Worm (Caenorhabditis elegans) whole organism, L4 larva: ENCODE results near the gene med-1.

Experiments
- D1046.2 ChIP-seq: fragments of 200-800 bp; sonication (Bioruptor generic); IDR thresholded peaks from 2 replicates; pipeline ENCODE4 v1.3.6; 2022; ENCODE audit warnings: missing genetic modification characterization, missing compliant biosample characterization
- F26F4.8 ChIP-seq: fragments of 200-800 bp; sonication (Bioruptor generic); conservative IDR thresholded peaks from 2 replicates; pipeline ENCODE4 v1.3.6; 2022; ENCODE audit warnings: missing genetic modification characterization, missing compliant biosample characterization
- F44E2.7 ChIP-seq: fragments of 200-800 bp; sonication (Bioruptor generic); IDR thresholded peaks from 2 replicates; pipeline ENCODE4 v2.1.2; 2022; ENCODE audit warnings: missing genetic modification characterization, missing compliant biosample characterization
- T26A8.4 ChIP-seq: fragments of 200-800 bp; sonication (Bioruptor generic); IDR thresholded peaks from 2 replicates; pipeline ENCODE4 v1.3.6; 2022; ENCODE audit warnings: missing genetic modification characterization, missing compliant biosample characterization
- Y105C5A.15 ChIP-seq: fragments of 200-800 bp; sonication (Bioruptor generic); IDR thresholded peaks from 2 replicates; pipeline ENCODE4 v1.3.6; 2022; ENCODE audit warnings: missing genetic modification characterization, missing compliant biosample characterization
- Y5F2A.4 ChIP-seq: fragments of 200-800 bp; sonication (Bioruptor generic); optimal IDR thresholded peaks from 2 replicates; lab custom pipeline; 2018; ENCODE audit warnings: mild to moderate bottlenecking, missing genetic modification characterization, missing compliant biosample characterization
- ZK546.5 ChIP-seq, 2 experiments: sonication (generic microtip); optimal IDR thresholded peaks; 2 replicates each; lab custom pipeline; 2017; ENCODE audit warnings: missing biosample characterization in 2 of 2, missing genetic modification characterization in 2 of 2
- aha-1 ChIP-seq: fragments of 150-350 bp; peaks from one replicate; lab custom pipeline; 2014; ENCODE audit warnings: missing biosample characterization, missing genetic modification characterization
- attf-4 ChIP-seq: sonication (generic microtip); optimal IDR thresholded peaks from 3 replicates; lab custom pipeline; 2017; ENCODE audit warnings: missing biosample characterization, missing genetic modification characterization
- ceh-28 ChIP-seq: fragments of 150-350 bp; optimal IDR thresholded peaks from 2 replicates; lab custom pipeline; 2014; ENCODE audit warnings: missing biosample characterization, missing genetic modification reagents, missing genetic modification characterization
- ces-1 ChIP-seq: fragments of 150-350 bp; sonication (generic microtip); optimal IDR thresholded peaks from 4 replicates; lab custom pipeline; 2014; ENCODE audit warnings: missing biosample characterization, missing genetic modification reagents, missing genetic modification characterization
- daf-12 ChIP-seq: fragments of 150-350 bp; optimal IDR thresholded peaks from 2 replicates; lab custom pipeline; 2014; ENCODE audit warnings: missing biosample characterization, missing genetic modification reagents, missing genetic modification characterization
- daf-8 ChIP-seq: fragments of 200-800 bp; sonication (Bioruptor generic); IDR thresholded peaks from 2 replicates; pipeline ENCODE4 v1.3.6; 2022; ENCODE audit warnings: missing genetic modification characterization, missing compliant biosample characterization
- dmd-6 ChIP-seq: fragments of 200-800 bp; sonication (Bioruptor generic); IDR thresholded peaks from 2 replicates; pipeline ENCODE4 v1.3.6; 2022; ENCODE audit warnings: missing genetic modification reagents, missing genetic modification characterization, missing compliant biosample characterization
- dmd-9 ChIP-seq: fragments of 200-800 bp; sonication (Bioruptor generic); IDR thresholded peaks from 2 replicates; pipeline ENCODE4 v1.3.6; 2022; ENCODE audit warnings: missing genetic modification reagents, missing genetic modification characterization, missing compliant biosample characterization
- dpl-1 ChIP-seq: fragments of 150-350 bp; optimal IDR thresholded peaks from 2 replicates; lab custom pipeline; 2014; ENCODE audit warnings: missing biosample characterization, missing genetic modification reagents, missing genetic modification characterization
- duxl-1 ChIP-seq: sonication (generic microtip); optimal IDR thresholded peaks from 2 replicates; lab custom pipeline; 2016; ENCODE audit warnings: mild to moderate bottlenecking, missing genetic modification characterization, moderate library complexity, missing compliant biosample characterization; ENCODE audit not compliant: poor library complexity
- egl-27 ChIP-seq: sonication (generic microtip); optimal IDR thresholded peaks from 3 replicates; lab custom pipeline; 2017; ENCODE audit warnings: missing biosample characterization, missing genetic modification reagents, missing genetic modification characterization
- gei-8 ChIP-seq: fragments of 200-800 bp; sonication (Bioruptor generic); optimal IDR thresholded peaks from 2 replicates; lab custom pipeline; 2018; ENCODE audit warnings: mild to moderate bottlenecking, missing genetic modification characterization, missing compliant biosample characterization
- hif-1 ChIP-seq, 2 experiments: sonication (generic microtip); optimal IDR thresholded peaks; 2 replicates each; lab custom pipeline; 2016 to 2017; ENCODE audit warnings: missing compliant biosample characterization in 2 of 2, missing genetic modification characterization in 2 of 2, missing genetic modification reagents in 2 of 2, missing genotype in 2 of 2, mild to moderate bottlenecking in 1 of 2
- hlh-11 ChIP-seq: fragments of 200-800 bp; sonication (Bioruptor generic); optimal IDR thresholded peaks from 2 replicates; lab custom pipeline; 2018; ENCODE audit warnings: mild to moderate bottlenecking, missing genetic modification characterization, missing compliant biosample characterization
- hmg-1.1 ChIP-seq: fragments of 200-800 bp; sonication (Bioruptor generic); IDR thresholded peaks from 2 replicates; pipeline ENCODE4 v1.3.6; 2022; ENCODE audit warnings: missing genetic modification reagents, missing genetic modification characterization, missing compliant biosample characterization
- lin-1 ChIP-seq: fragments of 200-800 bp; sonication (Bioruptor generic); IDR thresholded peaks from 2 replicates; pipeline ENCODE4 v1.3.6; 2022; ENCODE audit warnings: missing genetic modification reagents, missing genetic modification characterization, missing compliant biosample characterization
- lin-13 ChIP-seq: fragments of 150-350 bp; optimal IDR thresholded peaks from 2 replicates; lab custom pipeline; 2014; ENCODE audit warnings: missing biosample characterization, missing genetic modification reagents, missing genetic modification characterization
- lin-29 ChIP-seq: fragments of 200-800 bp; sonication (Bioruptor generic); IDR thresholded peaks from 2 replicates; pipeline ENCODE4 v1.3.6; 2022; ENCODE audit warnings: missing genetic modification reagents, missing genetic modification characterization, missing compliant biosample characterization
- lir-3 ChIP-seq: sonication (generic microtip); optimal IDR thresholded peaks from 2 replicates; lab custom pipeline; 2016; ENCODE audit warnings: mild to moderate bottlenecking, missing genetic modification characterization, missing compliant biosample characterization
- madf-5 ChIP-seq, 2 experiments: fragments of 200-800 bp; sonication (Bioruptor generic); IDR thresholded peaks; 2 replicates each; pipeline ENCODE4 v1.3.6; 2022; ENCODE audit warnings: missing compliant biosample characterization in 2 of 2, missing genetic modification characterization in 2 of 2
- madf-9 ChIP-seq: fragments of 200-800 bp; sonication (Bioruptor generic); conservative IDR thresholded peaks from 2 replicates; pipeline ENCODE4 v1.3.6; 2022; ENCODE audit warnings: missing genetic modification reagents, missing genetic modification characterization, missing compliant biosample characterization
- mdl-1 ChIP-seq, 2 experiments: fragments of 150-350 bp in 1 of 2; sonication (generic microtip) in 1 of 2; optimal IDR thresholded peaks; 2 replicates each; lab custom pipeline; 2014 to 2017; ENCODE audit warnings: missing biosample characterization in 2 of 2, missing genetic modification characterization in 2 of 2
- mdt-29 ChIP-seq: fragments of 200-800 bp; sonication (Bioruptor generic); IDR thresholded peaks from 2 replicates; pipeline ENCODE4 v1.3.6; 2022; ENCODE audit warnings: missing genetic modification reagents, missing genetic modification characterization, missing compliant biosample characterization
- mep-1 ChIP-seq: fragments of 150-350 bp; sonication (generic microtip); optimal IDR thresholded peaks from 3 replicates; lab custom pipeline; 2014; ENCODE audit warnings: missing biosample characterization, missing genetic modification characterization
- mes-2 ChIP-seq: sonication (generic microtip); optimal IDR thresholded peaks from 2 replicates; lab custom pipeline; 2016; ENCODE audit warnings: missing genotype, mild to moderate bottlenecking, missing genetic modification characterization, missing compliant biosample characterization; ENCODE audit not compliant: poor library complexity, severe bottlenecking
- nhr-10 ChIP-seq: fragments of 150-350 bp; optimal IDR thresholded peaks from 2 replicates; lab custom pipeline; 2014; ENCODE audit warnings: missing biosample characterization, missing genetic modification characterization
- nhr-102 ChIP-seq: sonication (generic microtip); optimal IDR thresholded peaks from 2 replicates; lab custom pipeline; 2016; ENCODE audit warnings: mild to moderate bottlenecking, missing genetic modification characterization, moderate library complexity, missing compliant biosample characterization
- nhr-25 ChIP-seq: sonication (generic microtip); optimal IDR thresholded peaks from 2 replicates; lab custom pipeline; 2017; ENCODE audit warnings: missing genetic modification characterization, mild to moderate bottlenecking, missing compliant biosample characterization, antibody characterized with exemption, moderate library complexity, borderline replicate concordance; ENCODE audit not compliant: insufficient read depth
- nhr-28 ChIP-seq: fragments of 150-350 bp; optimal IDR thresholded peaks from 2 replicates; lab custom pipeline; 2014; ENCODE audit warnings: missing biosample characterization, missing genetic modification characterization
- nhr-41 ChIP-seq: fragments of 200-800 bp; sonication (Bioruptor generic); IDR thresholded peaks from 2 replicates; pipeline ENCODE4 v1.3.6; 2022; ENCODE audit warnings: missing genetic modification reagents, missing genetic modification characterization, missing compliant biosample characterization
- nhr-6 ChIP-seq: fragments of 150-350 bp; optimal IDR thresholded peaks from 2 replicates; lab custom pipeline; 2014; ENCODE audit warnings: missing biosample characterization, missing genetic modification characterization
- pqm-1 ChIP-seq: sonication (generic microtip); optimal IDR thresholded peaks from 2 replicates; lab custom pipeline; 2017; ENCODE audit warnings: missing biosample characterization, missing genetic modification characterization
- rbr-2 ChIP-seq: sonication (generic microtip); optimal IDR thresholded peaks from 2 replicates; lab custom pipeline; 2016; ENCODE audit warnings: missing genotype, missing genetic modification characterization, missing compliant biosample characterization
- snpc-1.2 ChIP-seq: fragments of 200-800 bp; sonication (Bioruptor generic); IDR thresholded peaks from 2 replicates; pipeline ENCODE4 v1.3.6; 2022; ENCODE audit warnings: missing genetic modification reagents, missing genetic modification characterization, missing compliant biosample characterization
- spr-3 ChIP-seq: fragments of 200-800 bp; sonication (Bioruptor generic); optimal IDR thresholded peaks from 2 replicates; lab custom pipeline; 2018; ENCODE audit warnings: mild to moderate bottlenecking, missing genetic modification characterization, missing compliant biosample characterization
- tag-97 ChIP-seq: fragments of 200-800 bp; sonication (Bioruptor generic); IDR thresholded peaks from 2 replicates; pipeline ENCODE4 v1.3.6; 2022; ENCODE audit warnings: missing genetic modification characterization, missing compliant biosample characterization
- unc-39 ChIP-seq: sonication (generic microtip); optimal IDR thresholded peaks from 2 replicates; lab custom pipeline; 2017; ENCODE audit warnings: missing biosample characterization, missing genetic modification characterization
- vab-7 ChIP-seq: fragments of 200-800 bp; sonication (Bioruptor generic); IDR thresholded peaks from 2 replicates; pipeline ENCODE4 v1.3.6; 2022; ENCODE audit warnings: missing genetic modification reagents, missing genetic modification characterization, missing compliant biosample characterization
- zfp-3 ChIP-seq: fragments of 200-800 bp; sonication (Bioruptor generic); conservative IDR thresholded peaks from 2 replicates; pipeline ENCODE4 v1.3.6; 2022; ENCODE audit warnings: missing genetic modification reagents, missing genetic modification characterization, missing compliant biosample characterization
- zip-11 ChIP-seq: fragments of 200-800 bp; sonication (Bioruptor generic); IDR thresholded peaks from 2 replicates; pipeline ENCODE4 v1.3.6; 2022; ENCODE audit warnings: missing genetic modification characterization, missing compliant biosample characterization
- ztf-11 ChIP-seq: fragments of 150-350 bp; optimal IDR thresholded peaks from 2 replicates; lab custom pipeline; 2014; ENCODE audit warnings: missing biosample characterization, missing genetic modification characterization

med-1 gene

ce11 chrX:12454290-12454795, 23.9 kb downstream of the med-1 start, which contains the start of the genes T18D3.9 and T18D3.1 (continued):
- TF ChIP-seq ceh-28 (tag; lab: Kevin White, UChicago) (peak; percentile 14), madf-5 (GFP tag; IDR thresholded peaks at IDR 0.05; lab: Robert Waterston, UW) (no peak), lir-3 (tag; lab: Kevin White, UChicago) (no peak), D1046.2 (GFP tag; lab: Robert Waterston, UW) (no peak), rbr-2 (tag; lab: Kevin White, UChicago) (peak; percentile 23), nhr-41 (GFP tag; lab: Robert Waterston, UW) (no peak), aha-1 (tag; lab: Kevin White, UChicago) (peak; percentile 100), ztf-11 (tag; lab: Kevin White, UChicago) (no peak), nhr-25 (peak; percentile 37), attf-4 (tag; lab: Kevin White, UChicago) (no peak), nhr-6 (peak; percentile 14), nhr-102 (tag; lab: Kevin White, UChicago) (no peak)

- no peak for TF ChIP-seq pqm-1 (tag; lab: Kevin White, UChicago)
- TF ChIP-seq lin-1 (GFP tag; lab: Robert Waterston, UW): peak; percentile 69; the same call in 1 of the 2 replicates
- TF ChIP-seq daf-12 (tag; lab: Kevin White, UChicago): no peak
- TF ChIP-seq dmd-9 (GFP tag; lab: Robert Waterston, UW): peak; percentile 87
- TF ChIP-seq F44E2.7 (GFP tag; lab: Robert Waterston, UW): 0 out of 2 replicates have a peak, but pooled peaks have one; percentile 13
- TF ChIP-seq spr-3 (GFP tag; lab: Kevin White, UChicago): peak; percentile 32
- TF ChIP-seq egl-27 (tag; lab: Kevin White, UChicago): no peak
- TF ChIP-seq ZK546.5 (tag; optimal IDR thresholded peaks at IDR 0.05; lab: Kevin White, UChicago): no peak
- peak; percentile 88 for TF ChIP-seq T26A8.4 (GFP tag; lab: Robert Waterston, UW)
- peak; percentile 75 for TF ChIP-seq vab-7 (GFP tag; lab: Robert Waterston, UW)
- TF ChIP-seq hmg-1.1 (GFP tag; lab: Robert Waterston, UW): peak; percentile 70
- no peak for TF ChIP-seq ces-1 (GFP tag; lab: Kevin White, UChicago)
- peak; percentile 20 for TF ChIP-seq nhr-6
- TF ChIP-seq daf-8 (GFP tag; lab: Robert Waterston, UW): no peak
- peak; percentile 86 for TF ChIP-seq F26F4.8 (GFP tag; lab: Robert Waterston, UW)
- peak; percentile 5 for TF ChIP-seq nhr-10 (tag; lab: Kevin White, UChicago)
- TF ChIP-seq dmd-6 (GFP tag; lab: Robert Waterston, UW): peak; percentile 69
- no peak; the same call in 1 of the 2 replicates for TF ChIP-seq snpc-1.2
- no peak for TF ChIP-seq unc-39
- TF ChIP-seq mdl-1 (tag; optimal IDR thresholded peaks at IDR 0.05; lab: Kevin White, UChicago): peak in 1 of 2 experiments; percentile 3
- TF ChIP-seq mdt-29 (GFP tag; lab: Robert Waterston, UW): 0 out of 2 replicates have a peak, but pooled peaks have one; percentile 44
- peak; percentile 85 for TF ChIP-seq madf-9
- TF ChIP-seq zip-11 (GFP tag; lab: Robert Waterston, UW): peak; percentile 46; the same call in 1 of the 2 replicates
- TF ChIP-seq zfp-3 (GFP tag; lab: Robert Waterston, UW): peak; percentile 75; the same call in 1 of the 2 replicates
- peak; percentile 9 to 78 for TF ChIP-seq hif-1 (tag; optimal IDR thresholded peaks at IDR 0.05; lab: Kevin White, UChicago)
- TF ChIP-seq mes-2 (tag; lab: Kevin White, UChicago): peak; percentile 73
- no peak for TF ChIP-seq ztf-11 (tag; lab: Kevin White, UChicago)
- no peak for TF ChIP-seq Y105C5A.15
- TF ChIP-seq tag-97: no peak
- TF ChIP-seq hlh-11 (tag; lab: Kevin White, UChicago): peak; percentile 67
- TF ChIP-seq nhr-102 (tag; lab: Kevin White, UChicago): peak; percentile 76
- TF ChIP-seq lin-13 (GFP tag; lab: Kevin White, UChicago): peak; percentile 60
- peak; percentile 56; the same call in 1 of the 2 replicates for TF ChIP-seq lin-29 (GFP tag; lab: Robert Waterston, UW)
- TF ChIP-seq mep-1 (tag; lab: Kevin White, UChicago): peak; percentile 77
- TF ChIP-seq nhr-28: peak; percentile 26
- peak; percentile 30 for TF ChIP-seq dpl-1 (GFP tag; lab: Kevin White, UChicago)
- TF ChIP-seq aha-1 (tag; lab: Kevin White, UChicago): peak; percentile 72
- TF ChIP-seq Y5F2A.4 (GFP tag; lab: Kevin White, UChicago): peak; percentile 68
- TF ChIP-seq gei-8: peak; percentile 73
- peak; percentile 71 for TF ChIP-seq duxl-1 (tag; lab: Kevin White, UChicago)
Observed at ce11 chrX:12458021-12458420, 27.6 kb downstream of the med-1 start.
